Worm (Caenorhabditis elegans) whole organism, early embryonic: ENCODE data around the gene rog-1.
A peak's percentile ranks its signal among the peaks of the same experiment; 100 is the strongest.

Experiments
- F13C5.2 ChIP-seq: sonication (generic microtip); optimal IDR thresholded peaks from 2 replicates; lab custom pipeline; 2017; ENCODE audit warnings: mild to moderate bottlenecking, missing genetic modification characterization, inconsistent platforms, missing compliant biosample characterization
- ama-1 ChIP-seq: fragments of 150-350 bp; optimal IDR thresholded peaks from 2 replicates; lab custom pipeline; 2014
- ceh-36 ChIP-seq: sonication (generic microtip); optimal IDR thresholded peaks from 2 replicates; lab custom pipeline; 2016; ENCODE audit warnings: missing genetic modification characterization, inconsistent platforms, missing compliant biosample characterization
- ets-7 ChIP-seq: sonication (generic microtip); optimal IDR thresholded peaks from 2 replicates; lab custom pipeline; 2016; ENCODE audit warnings: missing genotype, missing genetic modification characterization, missing compliant biosample characterization
- flt-1 ChIP-seq: fragments of 200-800 bp; sonication (Bioruptor generic); IDR thresholded peaks from 2 replicates; pipeline ENCODE4 v1.3.6; 2022; ENCODE audit warnings: missing genetic modification characterization, missing compliant biosample characterization
- hmbx-1 ChIP-seq: sonication (generic microtip); optimal IDR thresholded peaks from 2 replicates; lab custom pipeline; 2016; ENCODE audit warnings: mild to moderate bottlenecking, missing genetic modification characterization, missing compliant biosample characterization
- hmg-4 ChIP-seq: fragments of 200-800 bp; sonication (Bioruptor generic); optimal IDR thresholded peaks from 2 replicates; lab custom pipeline; 2018; ENCODE audit warnings: mild to moderate bottlenecking, missing genetic modification characterization, missing compliant biosample characterization
- pes-1 ChIP-seq: fragments of 200-800 bp; sonication (Bioruptor generic); IDR thresholded peaks from 2 replicates; pipeline ENCODE4 v1.3.6; 2022; ENCODE audit warnings: missing genetic modification reagents, missing genetic modification characterization, missing compliant biosample characterization
- scrt-1 ChIP-seq: fragments of 200-800 bp; sonication (Bioruptor generic); IDR thresholded peaks from 2 replicates; pipeline ENCODE4 v1.3.6; 2022; ENCODE audit warnings: missing genetic modification characterization, missing compliant biosample characterization
- tbx-37 ChIP-seq: fragments of 200-800 bp; sonication (Bioruptor generic); conservative IDR thresholded peaks from 2 replicates; pipeline ENCODE4 v1.3.6; 2022; ENCODE audit warnings: missing genetic modification reagents, missing genetic modification characterization, missing compliant biosample characterization

DNA sequence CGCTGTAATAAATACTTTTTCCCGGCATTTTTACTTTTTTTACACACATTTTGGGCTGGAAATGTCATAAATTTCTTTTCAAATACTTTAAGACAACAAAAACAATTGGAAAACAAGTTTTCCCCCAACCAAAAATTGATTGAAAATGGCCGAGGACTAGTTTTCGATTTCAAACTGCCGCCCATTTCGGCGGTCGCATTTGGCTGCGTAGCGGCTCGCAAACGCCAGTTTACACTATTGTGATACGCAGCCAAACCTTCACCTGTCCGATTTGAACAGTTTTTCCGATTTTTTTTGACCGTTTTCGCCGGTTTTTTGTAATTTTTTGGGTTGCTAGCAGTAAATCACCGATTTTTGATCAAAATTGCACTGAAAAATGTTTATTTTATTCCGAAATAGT is 54.4 kb downstream of the rog-1 start:
- TF ChIP-seq tbx-37 (GFP tag; lab: Robert Waterston, UW) (0 out of 2 replicates have a peak, but pooled peaks have one; percentile 17), ets-7 (tag; lab: Kevin White, UChicago) (no peak), scrt-1 (GFP tag; lab: Robert Waterston, UW) (no peak), F13C5.2 (tag; lab: Kevin White, UChicago) (peak; percentile 90), hmg-4 (peak; percentile 81), ama-1 (lab: Kevin White, UChicago) (peak; percentile 77), pes-1 (peak; percentile 72), hmbx-1 (tag; lab: Kevin White, UChicago) (peak; percentile 42), ceh-36 (tag; lab: Kevin White, UChicago) (peak; percentile 49), flt-1 (GFP tag; lab: Robert Waterston, UW) (peak; percentile 64)
